Worm (Caenorhabditis elegans) whole organism, mixed stage, embryonic: ENCODE data around the gene C07G1.6.

Source experiments
- blmp-1 ChIP-seq: fragments of 150-350 bp; optimal IDR thresholded peaks from 2 replicates; lab custom pipeline; 2014; ENCODE audit warnings: missing biosample characterization, missing genetic modification characterization
- ham-2 ChIP-seq: fragments of 200-800 bp; sonication (Bioruptor generic); optimal IDR thresholded peaks from 2 replicates; lab custom pipeline; 2018; ENCODE audit warnings: mild to moderate bottlenecking, missing genetic modification characterization, missing compliant biosample characterization
- nhr-237 ChIP-seq: fragments of 150-350 bp; optimal IDR thresholded peaks from 2 replicates; lab custom pipeline; 2014; ENCODE audit warnings: missing biosample characterization, missing genetic modification characterization
- nhr-76 ChIP-seq: sonication (generic microtip); optimal IDR thresholded peaks from 2 replicates; lab custom pipeline; 2017; ENCODE audit warnings: missing biosample characterization, missing genetic modification characterization
- pha-4 ChIP-seq: fragments of 150-350 bp; optimal IDR thresholded peaks from 2 replicates; lab custom pipeline; 2018; ENCODE audit warnings: missing biosample characterization, missing genetic modification reagents, missing genetic modification characterization
- sem-2 ChIP-seq: fragments of 200-800 bp; sonication (Bioruptor generic); optimal IDR thresholded peaks from 2 replicates; lab custom pipeline; 2018; ENCODE audit warnings: mild to moderate bottlenecking, missing genetic modification characterization, missing compliant biosample characterization
- snpc-4 ChIP-seq: fragments of 150-350 bp; optimal IDR thresholded peaks from 2 replicates; lab custom pipeline; 2014; ENCODE audit warnings: missing biosample characterization, missing genetic modification characterization
- unc-62 ChIP-seq: fragments of 150-350 bp; optimal IDR thresholded peaks from 2 replicates; lab custom pipeline; 2014; ENCODE audit warnings: missing biosample characterization, missing genetic modification reagents, missing genetic modification characterization
- zip-8 ChIP-seq: fragments of 150-350 bp; optimal IDR thresholded peaks from 2 replicates; lab custom pipeline; 2014; ENCODE audit warnings: missing biosample characterization, missing genetic modification characterization

DNA sequence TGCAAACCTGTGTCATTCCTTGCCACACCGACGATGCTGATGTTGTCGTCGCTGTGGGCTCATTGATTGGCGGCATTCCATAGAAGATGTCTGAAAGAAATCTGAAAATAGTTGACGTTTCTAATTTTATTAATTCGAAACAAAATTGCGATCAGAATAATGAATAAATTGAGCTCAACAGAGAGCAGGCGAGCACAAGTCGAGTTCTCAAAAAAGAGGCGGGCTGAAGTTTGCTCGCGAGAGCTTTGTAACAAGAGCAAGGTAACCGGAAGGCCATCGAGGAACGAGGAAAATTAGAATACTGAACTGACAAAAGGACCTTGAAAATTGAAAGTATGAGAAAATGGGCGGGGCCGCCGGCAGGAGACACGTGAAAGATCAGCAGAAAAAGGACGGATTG, 26.3 kb upstream of the C07G1.6 start, which contains the start of gene nhr-66:
- TF ChIP-seq nhr-237 (tag; lab: Kevin White, UChicago): no peak
- no peak for TF ChIP-seq blmp-1 (tag; lab: Kevin White, UChicago)
- TF ChIP-seq ham-2: no peak
- TF ChIP-seq snpc-4 (tag; lab: Kevin White, UChicago): no peak
- TF ChIP-seq sem-2 (GFP tag; lab: Kevin White, UChicago): no peak
- no peak for TF ChIP-seq unc-62 (GFP tag; lab: Kevin White, UChicago)
- no peak for TF ChIP-seq nhr-76 (tag; lab: Kevin White, UChicago)
- TF ChIP-seq zip-8: no peak
- TF ChIP-seq pha-4 (tag; lab: Kevin White, UChicago): no peak
